Worm (Caenorhabditis elegans) whole organism, mixed stage, embryonic: Measurements from ENCODE around the gene rpl-36.A.

Experiments
- cnd-1 ChIP-seq: fragments of 200-800 bp; sonication (Bioruptor generic); optimal IDR thresholded peaks from 2 replicates; lab custom pipeline; 2018; ENCODE audit warnings: mild to moderate bottlenecking, missing genetic modification characterization, missing compliant biosample characterization
- lsy-2 ChIP-seq: fragments of 150-350 bp; optimal IDR thresholded peaks from 2 replicates; lab custom pipeline; 2014; ENCODE audit warnings: missing biosample characterization, missing genetic modification characterization
- unc-62 ChIP-seq: fragments of 150-350 bp; optimal IDR thresholded peaks from 2 replicates; lab custom pipeline; 2014; ENCODE audit warnings: missing biosample characterization, missing genetic modification reagents, missing genetic modification characterization

DNA sequence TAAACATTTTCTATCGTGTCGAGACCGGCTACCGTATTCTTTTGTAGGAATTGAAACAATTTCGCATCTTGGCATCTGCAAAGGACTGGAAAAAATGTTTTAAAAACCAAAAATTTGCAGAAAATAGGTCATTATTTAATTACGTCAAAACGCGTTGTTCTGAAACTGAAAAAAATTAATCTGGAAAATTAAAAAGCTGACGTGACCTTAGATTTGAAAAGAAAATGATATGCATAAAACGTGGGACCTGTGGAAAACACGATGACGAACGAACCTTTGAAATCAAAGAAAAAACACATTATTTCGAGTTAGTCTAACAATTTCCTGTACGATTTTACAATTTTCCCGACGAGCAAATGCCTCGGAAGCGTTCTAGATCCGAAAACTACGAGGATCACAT lies 7.2 kb upstream of the rpl-36.A start, which contains the start of gene C09H10.9:
- TF ChIP-seq lsy-2 (tag; lab: Kevin White, UChicago) (no peak), cnd-1 (tag; lab: Kevin White, UChicago) (no peak), unc-62 (GFP tag; lab: Kevin White, UChicago) (no peak)
